Worm (Caenorhabditis elegans) whole organism, L4/young adult: Measurements from ENCODE around the gene sre-5.

Source experiments
- dao-5 ChIP-seq: sonication (generic microtip); optimal IDR thresholded peaks from 2 replicates; lab custom pipeline; 2016; ENCODE audit warnings: missing genotype, missing genetic modification characterization, moderate library complexity, missing compliant biosample characterization
- him-1 ChIP-seq: sonication (generic microtip); optimal IDR thresholded peaks from 2 replicates; lab custom pipeline; 2016; ENCODE audit warnings: missing genotype, missing genetic modification reagents, missing genetic modification characterization, missing compliant biosample characterization

- no peak for TF ChIP-seq dao-5 (tag; lab: Kevin White, UChicago)
- no peak for TF ChIP-seq him-1 (tag; lab: Kevin White, UChicago)
Measured at ce11 chrIV:3539872-3540271, 25.1 kb upstream of the sre-5 start, which contains the start of gene B0212.3.
